Worm (Caenorhabditis elegans) whole organism, L3 larva: ENCODE measurements around the gene paqr-3.

Source experiments
- R02D3.7 ChIP-seq: fragments of 150-350 bp; optimal IDR thresholded peaks from 2 replicates; lab custom pipeline; 2014; ENCODE audit warnings: missing biosample characterization, missing genetic modification characterization
- ZK546.5 ChIP-seq: sonication (generic microtip); optimal IDR thresholded peaks from 2 replicates; lab custom pipeline; 2017; ENCODE audit warnings: missing biosample characterization, missing genetic modification characterization
- aly-2 ChIP-seq: fragments of 150-350 bp; optimal IDR thresholded peaks from 2 replicates; lab custom pipeline; 2014; ENCODE audit warnings: missing biosample characterization, missing genetic modification characterization
- ama-1 ChIP-seq: fragments of 150-350 bp; optimal IDR thresholded peaks from 2 replicates; lab custom pipeline; 2018
- ceh-16 ChIP-seq: sonication (generic microtip); optimal IDR thresholded peaks from 2 replicates; lab custom pipeline; 2017; ENCODE audit warnings: missing biosample characterization, missing genetic modification characterization
- ceh-28 ChIP-seq: fragments of 150-350 bp; optimal IDR thresholded peaks from 2 replicates; lab custom pipeline; 2014; ENCODE audit warnings: missing biosample characterization, missing genetic modification reagents, missing genetic modification characterization
- ceh-82 ChIP-seq: fragments of 150-350 bp; optimal IDR thresholded peaks from 2 replicates; lab custom pipeline; 2014; ENCODE audit warnings: missing biosample characterization, missing genetic modification characterization
- ceh-9 ChIP-seq: sonication (generic microtip); optimal IDR thresholded peaks from 2 replicates; lab custom pipeline; 2018; ENCODE audit warnings: missing biosample characterization, missing genetic modification characterization
- egl-27 ChIP-seq: sonication (generic microtip); optimal IDR thresholded peaks from 4 replicates; lab custom pipeline; 2017; ENCODE audit warnings: missing biosample characterization, missing genetic modification reagents, missing genetic modification characterization
- egl-5 ChIP-seq: fragments of 150-350 bp; optimal IDR thresholded peaks from 2 replicates; lab custom pipeline; 2017; ENCODE audit warnings: missing biosample characterization, missing genetic modification reagents, missing genetic modification characterization, inconsistent platforms
- elt-1 ChIP-seq: fragments of 150-350 bp; optimal IDR thresholded peaks from 2 replicates; lab custom pipeline; 2014; ENCODE audit warnings: missing biosample characterization, missing genetic modification characterization
- elt-2 ChIP-seq: sonication (generic microtip); optimal IDR thresholded peaks from 2 replicates; lab custom pipeline; 2016; ENCODE audit warnings: missing genetic modification reagents, mild to moderate bottlenecking, missing genetic modification characterization, missing compliant biosample characterization
- elt-3 ChIP-seq, 3 experiments: fragments of 150-350 bp in 1 of 3; sonication (generic microtip) in 2 of 3; optimal IDR thresholded peaks; 2 replicates in 2 of 3; 4 replicates in 1 of 3; lab custom pipeline; 2014 to 2017; ENCODE audit warnings: missing biosample characterization in 3 of 3, missing genetic modification characterization in 3 of 3
- eor-1 ChIP-seq, 2 experiments: fragments of 150-350 bp; optimal IDR thresholded peaks; 2 replicates each; lab custom pipeline; 2014 to 2018; ENCODE audit warnings: missing biosample characterization in 2 of 2, missing genetic modification characterization in 2 of 2
- fkh-10 ChIP-seq: sonication (generic microtip); optimal IDR thresholded peaks from 2 replicates; lab custom pipeline; 2017; ENCODE audit warnings: missing biosample characterization, missing genetic modification reagents, missing genetic modification characterization
- fkh-2 ChIP-seq: fragments of 150-350 bp; optimal IDR thresholded peaks from 2 replicates; lab custom pipeline; 2014; ENCODE audit warnings: missing biosample characterization, missing genetic modification reagents, missing genetic modification characterization
- fos-1 ChIP-seq: fragments of 150-350 bp; optimal IDR thresholded peaks from 2 replicates; lab custom pipeline; 2014; ENCODE audit warnings: missing biosample characterization, missing genetic modification characterization
- hmg-11 ChIP-seq: sonication (generic microtip); optimal IDR thresholded peaks from 2 replicates; lab custom pipeline; 2016; ENCODE audit warnings: missing genetic modification characterization, missing compliant biosample characterization
- jun-1 ChIP-seq: fragments of 150-350 bp; optimal IDR thresholded peaks from 2 replicates; lab custom pipeline; 2014; ENCODE audit warnings: missing biosample characterization, missing genetic modification reagents, missing genetic modification characterization
- lin-15B ChIP-seq: fragments of 150-350 bp; optimal IDR thresholded peaks from 2 replicates; lab custom pipeline; 2014; ENCODE audit warnings: missing biosample characterization, missing genetic modification characterization
- lin-39 ChIP-seq: fragments of 150-350 bp; optimal IDR thresholded peaks from 2 replicates; lab custom pipeline; 2018; ENCODE audit warnings: missing biosample characterization, missing genetic modification reagents, missing genetic modification characterization
- lsy-12 ChIP-seq: sonication (generic microtip); optimal IDR thresholded peaks from 2 replicates; lab custom pipeline; 2016; ENCODE audit warnings: mild to moderate bottlenecking, missing genetic modification characterization, missing compliant biosample characterization
- mdl-1 ChIP-seq: fragments of 150-350 bp; optimal IDR thresholded peaks from 2 replicates; lab custom pipeline; 2014; ENCODE audit warnings: missing biosample characterization, missing genetic modification characterization
- mml-1 ChIP-seq: fragments of 150-350 bp; sonication (generic microtip); optimal IDR thresholded peaks from 3 replicates; lab custom pipeline; 2014; ENCODE audit warnings: missing biosample characterization, missing genetic modification characterization
- nfya-1 ChIP-seq: sonication (generic microtip); optimal IDR thresholded peaks from 2 replicates; lab custom pipeline; 2017; ENCODE audit warnings: missing genetic modification characterization, mild to moderate bottlenecking, missing compliant biosample characterization, antibody characterized with exemption, moderate library complexity; ENCODE audit not compliant: insufficient read depth
- nhr-11 ChIP-seq: fragments of 150-350 bp; optimal IDR thresholded peaks from 2 replicates; lab custom pipeline; 2014; ENCODE audit warnings: missing biosample characterization, missing genetic modification characterization
- nhr-12 ChIP-seq: fragments of 150-350 bp; optimal IDR thresholded peaks from 2 replicates; lab custom pipeline; 2014; ENCODE audit warnings: missing biosample characterization, missing genetic modification characterization
- nhr-23 ChIP-seq: fragments of 150-350 bp; optimal IDR thresholded peaks from 2 replicates; lab custom pipeline; 2014; ENCODE audit warnings: missing biosample characterization, missing genetic modification reagents, missing genetic modification characterization
- nhr-237 ChIP-seq: fragments of 150-350 bp; optimal IDR thresholded peaks from 2 replicates; lab custom pipeline; 2014; ENCODE audit warnings: missing biosample characterization, missing genetic modification characterization
- nhr-25 ChIP-seq: sonication (generic microtip); optimal IDR thresholded peaks from 2 replicates; lab custom pipeline; 2017; ENCODE audit warnings: missing biosample characterization, missing genetic modification characterization
- nhr-28 ChIP-seq: fragments of 150-350 bp; optimal IDR thresholded peaks from 2 replicates; lab custom pipeline; 2014; ENCODE audit warnings: missing biosample characterization, missing genetic modification characterization
- nhr-43 ChIP-seq: sonication (generic microtip); optimal IDR thresholded peaks from 2 replicates; lab custom pipeline; 2016; ENCODE audit warnings: mild to moderate bottlenecking, missing genetic modification characterization, missing compliant biosample characterization; ENCODE audit not compliant: poor library complexity, severe bottlenecking
- nhr-67 ChIP-seq: fragments of 150-350 bp; optimal IDR thresholded peaks from 2 replicates; lab custom pipeline; 2014; ENCODE audit warnings: missing biosample characterization, missing genetic modification characterization
- nhr-76 ChIP-seq: fragments of 150-350 bp; sonication (generic microtip); optimal IDR thresholded peaks from 5 replicates; lab custom pipeline; 2014; ENCODE audit warnings: missing biosample characterization, missing genetic modification characterization
- nhr-77 ChIP-seq: fragments of 150-350 bp; optimal IDR thresholded peaks from 2 replicates; lab custom pipeline; 2014; ENCODE audit warnings: missing biosample characterization, missing genetic modification characterization
- pha-4 ChIP-seq: fragments of 150-350 bp; optimal IDR thresholded peaks from 2 replicates; lab custom pipeline; 2014; ENCODE audit warnings: missing biosample characterization, missing genetic modification reagents, missing genetic modification characterization
- pqm-1 ChIP-seq: fragments of 150-350 bp; optimal IDR thresholded peaks from 2 replicates; lab custom pipeline; 2017; ENCODE audit warnings: missing biosample characterization, missing genetic modification characterization, inconsistent platforms
- sea-2 ChIP-seq: fragments of 150-350 bp; sonication (generic microtip); optimal IDR thresholded peaks from 4 replicates; lab custom pipeline; 2014; ENCODE audit warnings: missing biosample characterization, missing genetic modification reagents, missing genetic modification characterization
- skn-1 ChIP-seq: fragments of 150-350 bp; optimal IDR thresholded peaks from 2 replicates; lab custom pipeline; 2014; ENCODE audit warnings: missing biosample characterization, missing genetic modification characterization
- snpc-4 ChIP-seq: fragments of 150-350 bp; optimal IDR thresholded peaks from 2 replicates; lab custom pipeline; 2014; ENCODE audit warnings: missing biosample characterization, missing genetic modification characterization
- tbx-2 ChIP-seq: sonication (generic microtip); optimal IDR thresholded peaks from 2 replicates; lab custom pipeline; 2016; ENCODE audit warnings: mild to moderate bottlenecking, missing genetic modification characterization, missing compliant biosample characterization
- unc-39 ChIP-seq: sonication (generic microtip); optimal IDR thresholded peaks from 4 replicates; lab custom pipeline; 2017; ENCODE audit warnings: missing biosample characterization, missing genetic modification characterization
- unc-62 ChIP-seq: fragments of 150-350 bp; sonication (generic microtip); optimal IDR thresholded peaks from 4 replicates; lab custom pipeline; 2014; ENCODE audit warnings: missing biosample characterization, missing genetic modification reagents, missing genetic modification characterization
- ztf-11 ChIP-seq: fragments of 150-350 bp; optimal IDR thresholded peaks from 2 replicates; lab custom pipeline; 2014; ENCODE audit warnings: missing biosample characterization, missing genetic modification characterization
- ztf-4 ChIP-seq: fragments of 150-350 bp; optimal IDR thresholded peaks from 2 replicates; lab custom pipeline; 2014; ENCODE audit warnings: missing biosample characterization, missing genetic modification characterization

The paqr-3 gene

ce11 chrIV:14371639-14372038, 11.8 kb downstream of the paqr-3 start:
- TF ChIP-seq fkh-2 (tag; lab: Kevin White, UChicago) = no peak
- TF ChIP-seq elt-2 (tag; lab: Kevin White, UChicago) = no peak
- no peak for TF ChIP-seq egl-27 (tag; lab: Kevin White, UChicago)
- TF ChIP-seq fkh-10 (GFP tag; lab: Kevin White, UChicago) = peak; percentile 83
- no peak for TF ChIP-seq aly-2 (tag; lab: Kevin White, UChicago)
- no peak for TF ChIP-seq fos-1 (tag; lab: Kevin White, UChicago)
- TF ChIP-seq hmg-11 (tag; lab: Kevin White, UChicago) = peak; percentile 93
- TF ChIP-seq elt-1 (tag; lab: Kevin White, UChicago) = peak; percentile 39
- TF ChIP-seq nhr-77 = no peak
- TF ChIP-seq lsy-12 (tag; lab: Kevin White, UChicago) = no peak
- no peak for TF ChIP-seq ztf-11 (tag; lab: Kevin White, UChicago)
- peak; percentile 5 for TF ChIP-seq ceh-82
- no peak for TF ChIP-seq jun-1 (tag; lab: Kevin White, UChicago)
- TF ChIP-seq nfya-1 (tag; lab: Kevin White, UChicago) = peak; percentile 80
- TF ChIP-seq sea-2 = peak; percentile 50
- TF ChIP-seq elt-3 (tag; optimal IDR thresholded peaks at IDR 0.05; lab: Kevin White, UChicago) = no peak
- TF ChIP-seq lin-15B (tag; lab: Kevin White, UChicago) = peak; percentile 15
- TF ChIP-seq skn-1 (tag; lab: Kevin White, UChicago) = peak; percentile 22
- TF ChIP-seq eor-1 (tag; optimal IDR thresholded peaks at IDR 0.05; lab: Kevin White, UChicago) = no peak
- TF ChIP-seq unc-62 (GFP tag; lab: Kevin White, UChicago) = peak; percentile 77
- TF ChIP-seq unc-39 = no peak
- no peak for TF ChIP-seq nhr-76 (tag; lab: Kevin White, UChicago)
- no peak for TF ChIP-seq ama-1 (lab: Kevin White, UChicago)
- no peak for TF ChIP-seq nhr-11 (tag; lab: Kevin White, UChicago)
- TF ChIP-seq nhr-23 = no peak
- no peak for TF ChIP-seq nhr-28 (tag; lab: Kevin White, UChicago)
- TF ChIP-seq nhr-25 (tag; lab: Kevin White, UChicago) = no peak
- TF ChIP-seq egl-5 (tag; lab: Kevin White, UChicago) = peak; percentile 59
- peak; percentile 78 for TF ChIP-seq lin-39 (tag; lab: Kevin White, UChicago)
- no peak for TF ChIP-seq nhr-12 (tag; lab: Kevin White, UChicago)
- no peak for TF ChIP-seq ceh-9 (tag; lab: Kevin White, UChicago)
- no peak for TF ChIP-seq snpc-4
- no peak for TF ChIP-seq ztf-4 (tag; lab: Kevin White, UChicago)
- no peak for TF ChIP-seq mml-1 (tag; lab: Kevin White, UChicago)
- no peak for TF ChIP-seq R02D3.7 (tag; lab: Kevin White, UChicago)
- TF ChIP-seq pha-4 (tag; lab: Kevin White, UChicago) = no peak
- no peak for TF ChIP-seq nhr-67
- TF ChIP-seq ceh-28 (tag; lab: Kevin White, UChicago) = peak; percentile 33
- TF ChIP-seq ZK546.5 (tag; lab: Kevin White, UChicago) = no peak
- no peak for TF ChIP-seq pqm-1 (tag; lab: Kevin White, UChicago)
- TF ChIP-seq ceh-16 = no peak
- TF ChIP-seq mdl-1 (tag; lab: Kevin White, UChicago) = no peak
- TF ChIP-seq nhr-237 (tag; lab: Kevin White, UChicago) = no peak
- TF ChIP-seq nhr-43 (tag; lab: Kevin White, UChicago) = no peak
- TF ChIP-seq, all 47 proteins: peak for 12

ce11 chrIV:14365837-14366378, 17.6 kb downstream of the paqr-3 start:
- TF ChIP-seq nfya-1 (tag; lab: Kevin White, UChicago) (peak; percentile 97), tbx-2 (tag; lab: Kevin White, UChicago) (no peak)
